Worm (Caenorhabditis elegans) whole organism, L2 larva: ENCODE measurements around the gene fat-6.
A peak's percentile ranks its signal among the peaks of the same experiment; 100 is the strongest.

Experiments
- C34F6.9 ChIP-seq: fragments of 150-350 bp; optimal IDR thresholded peaks from 2 replicates; lab custom pipeline; 2014; ENCODE audit warnings: missing biosample characterization, missing genetic modification characterization
- F13H6.1 ChIP-seq: sonication (generic microtip); optimal IDR thresholded peaks from 2 replicates; lab custom pipeline; 2016; ENCODE audit warnings: missing genetic modification characterization, missing compliant biosample characterization
- R02D3.7 ChIP-seq: fragments of 150-350 bp; optimal IDR thresholded peaks from 2 replicates; lab custom pipeline; 2014; ENCODE audit warnings: missing biosample characterization, missing genetic modification characterization
- ZK546.5 ChIP-seq: sonication (generic microtip); optimal IDR thresholded peaks from 2 replicates; lab custom pipeline; 2017; ENCODE audit warnings: missing biosample characterization, missing genetic modification characterization
- alr-1 ChIP-seq: fragments of 150-350 bp; optimal IDR thresholded peaks from 2 replicates; lab custom pipeline; 2014; ENCODE audit warnings: missing biosample characterization, missing genetic modification characterization
- blmp-1 ChIP-seq: sonication (generic microtip); optimal IDR thresholded peaks from 2 replicates; lab custom pipeline; 2017; ENCODE audit warnings: missing genetic modification characterization, mild to moderate bottlenecking, missing compliant biosample characterization, antibody characterized with exemption, moderate library complexity; ENCODE audit not compliant: insufficient read depth
- ceh-82 ChIP-seq: fragments of 150-350 bp; optimal IDR thresholded peaks from 2 replicates; lab custom pipeline; 2014; ENCODE audit warnings: missing biosample characterization, missing genetic modification characterization
- crh-2 ChIP-seq: sonication (generic microtip); optimal IDR thresholded peaks from 2 replicates; lab custom pipeline; 2017; ENCODE audit warnings: missing biosample characterization, missing genetic modification characterization
- elt-3 ChIP-seq: sonication (generic microtip); optimal IDR thresholded peaks from 2 replicates; lab custom pipeline; 2017; ENCODE audit warnings: missing biosample characterization, missing genetic modification characterization
- lin-11 ChIP-seq: fragments of 150-350 bp; sonication (generic microtip); optimal IDR thresholded peaks from 2 replicates; lab custom pipeline; 2014; ENCODE audit warnings: missing biosample characterization, missing genetic modification characterization, inconsistent platforms, mixed read lengths
- lin-39 ChIP-seq: fragments of 150-350 bp; optimal IDR thresholded peaks from 2 replicates; lab custom pipeline; 2014; ENCODE audit warnings: missing biosample characterization, missing genetic modification reagents, missing genetic modification characterization
- lsy-2 ChIP-seq, 2 experiments: fragments of 150-350 bp in 1 of 2; sonication (generic microtip) in 1 of 2; optimal IDR thresholded peaks; 2 replicates each; lab custom pipeline; 2014 to 2017; ENCODE audit warnings: missing biosample characterization in 2 of 2, missing genetic modification characterization in 2 of 2
- mab-5 ChIP-seq: fragments of 150-350 bp; optimal IDR thresholded peaks from 2 replicates; lab custom pipeline; 2014; ENCODE audit warnings: missing biosample characterization, missing genetic modification characterization
- mbf-1 ChIP-seq: sonication (generic microtip); optimal IDR thresholded peaks from 2 replicates; lab custom pipeline; 2017; ENCODE audit warnings: missing biosample characterization, missing genetic modification characterization
- mdl-1 ChIP-seq, 2 experiments: fragments of 150-350 bp in 1 of 2; sonication (generic microtip) in 1 of 2; optimal IDR thresholded peaks; 2 replicates each; lab custom pipeline; 2017; ENCODE audit warnings: missing biosample characterization in 2 of 2, missing genetic modification characterization in 2 of 2
- nhr-10 ChIP-seq: sonication (generic microtip); optimal IDR thresholded peaks from 2 replicates; lab custom pipeline; 2017; ENCODE audit warnings: missing biosample characterization, missing genetic modification characterization
- nhr-11 ChIP-seq: fragments of 150-350 bp; optimal IDR thresholded peaks from 2 replicates; lab custom pipeline; 2014; ENCODE audit warnings: missing biosample characterization, missing genetic modification characterization
- nhr-129 ChIP-seq: fragments of 150-350 bp; optimal IDR thresholded peaks from 2 replicates; lab custom pipeline; 2014; ENCODE audit warnings: missing biosample characterization, missing genetic modification characterization
- nhr-23 ChIP-seq: fragments of 150-350 bp; optimal IDR thresholded peaks from 2 replicates; lab custom pipeline; 2014; ENCODE audit warnings: missing biosample characterization, missing genetic modification reagents, missing genetic modification characterization
- nhr-237 ChIP-seq: fragments of 150-350 bp; optimal IDR thresholded peaks from 2 replicates; lab custom pipeline; 2014; ENCODE audit warnings: missing biosample characterization, missing genetic modification characterization
- nhr-25 ChIP-seq: fragments of 150-350 bp; sonication (generic microtip); optimal IDR thresholded peaks from 3 replicates; lab custom pipeline; 2014; ENCODE audit warnings: missing biosample characterization, missing genetic modification characterization
- peb-1 ChIP-seq: fragments of 150-350 bp; optimal IDR thresholded peaks from 2 replicates; lab custom pipeline; 2014; ENCODE audit warnings: missing biosample characterization, missing genetic modification characterization
- sem-4 ChIP-seq: fragments of 150-350 bp; optimal IDR thresholded peaks from 2 replicates; lab custom pipeline; 2014; ENCODE audit warnings: missing biosample characterization, missing genetic modification reagents, missing genetic modification characterization
- skn-1 ChIP-seq: sonication (generic microtip); optimal IDR thresholded peaks from 2 replicates; lab custom pipeline; 2017; ENCODE audit warnings: missing biosample characterization, missing genetic modification characterization
- sma-3 ChIP-seq: sonication (generic microtip); optimal IDR thresholded peaks from 2 replicates; lab custom pipeline; 2016; ENCODE audit warnings: missing genetic modification reagents, missing genetic modification characterization, missing compliant biosample characterization
- unc-39 ChIP-seq: fragments of 150-350 bp; optimal IDR thresholded peaks from 2 replicates; lab custom pipeline; 2014; ENCODE audit warnings: missing biosample characterization, missing genetic modification characterization
- unc-55 ChIP-seq: fragments of 150-350 bp; sonication (generic microtip); optimal IDR thresholded peaks from 3 replicates; lab custom pipeline; 2014; ENCODE audit warnings: missing biosample characterization, missing genetic modification reagents, missing genetic modification characterization
- unc-62 ChIP-seq: fragments of 150-350 bp; optimal IDR thresholded peaks from 2 replicates; lab custom pipeline; 2014; ENCODE audit warnings: missing biosample characterization, missing genetic modification reagents, missing genetic modification characterization
- zag-1 ChIP-seq: fragments of 150-350 bp; optimal IDR thresholded peaks from 2 replicates; lab custom pipeline; 2014; ENCODE audit warnings: missing biosample characterization, missing genetic modification characterization
- ztf-1 ChIP-seq: fragments of 200-800 bp; sonication (Bioruptor generic); conservative IDR thresholded peaks from 2 replicates; pipeline ENCODE4 v1.3.6; 2022; ENCODE audit warnings: missing genetic modification characterization, missing compliant biosample characterization
- ztf-11 ChIP-seq: sonication (generic microtip); optimal IDR thresholded peaks from 2 replicates; lab custom pipeline; 2017; ENCODE audit warnings: missing biosample characterization, missing genetic modification characterization
- ztf-4 ChIP-seq: fragments of 150-350 bp; optimal IDR thresholded peaks from 2 replicates; lab custom pipeline; 2014; ENCODE audit warnings: missing biosample characterization, missing genetic modification characterization

The fat-6 gene

DNA sequence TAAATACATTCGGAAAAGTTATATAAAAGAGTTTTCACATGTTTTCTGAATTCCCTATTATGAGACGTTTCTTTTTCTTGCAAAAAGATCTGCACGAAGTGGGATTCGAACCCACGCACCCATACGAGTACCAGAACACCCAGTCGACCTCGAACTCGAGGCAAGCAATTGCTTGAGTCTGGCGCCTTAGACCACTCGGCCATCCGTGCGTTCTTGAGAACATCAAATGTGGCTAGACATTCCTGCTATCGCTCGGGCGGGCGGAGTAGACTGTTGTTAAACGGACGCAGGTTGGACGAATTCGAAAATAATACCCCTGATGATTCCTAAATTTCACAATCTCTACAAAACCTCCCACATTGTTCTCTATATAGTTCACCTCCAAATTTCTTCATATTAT, 12.9 kb upstream of the fat-6 start (continued):
- no peak for TF ChIP-seq lin-39
- peak; percentile 29 for TF ChIP-seq sem-4
- no peak for TF ChIP-seq mdl-1 (tag; optimal IDR thresholded peaks at IDR 0.05; lab: Kevin White, UChicago)

DNA sequence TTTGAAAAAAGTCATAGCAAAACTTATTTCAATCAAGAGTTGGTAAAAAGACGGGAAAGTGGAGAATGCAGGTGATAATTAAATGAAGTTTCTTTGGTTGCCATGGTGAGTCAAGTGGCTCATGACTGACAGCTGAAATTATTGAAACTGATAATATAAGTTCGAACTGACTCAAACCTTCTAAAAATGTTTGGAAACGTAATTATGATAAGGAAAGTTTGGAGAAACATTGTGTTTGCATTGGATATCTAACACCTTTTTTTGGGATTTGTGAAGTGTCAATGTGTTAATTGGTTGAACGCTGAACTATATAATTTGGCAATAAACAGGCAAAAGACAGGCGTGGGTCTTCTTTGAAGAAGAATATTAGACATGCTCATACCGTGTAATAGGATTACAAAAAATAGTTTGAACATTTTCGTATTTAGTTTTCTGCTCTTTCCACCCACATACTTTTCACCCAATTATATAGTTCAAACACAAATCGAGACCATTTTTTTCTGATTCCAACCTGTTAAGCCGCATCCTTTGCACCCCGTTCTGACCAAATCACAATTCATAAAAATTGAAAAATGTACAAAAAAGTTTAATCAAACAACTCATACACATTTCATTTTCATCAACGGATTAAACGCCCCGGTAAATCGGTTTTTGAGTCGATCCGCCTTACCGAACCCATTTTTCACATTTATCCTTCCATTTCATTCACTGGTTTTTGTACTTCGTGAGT, 10.0 kb upstream of the fat-6 start, which contains the start of the genes srlf-33 and srlf-32:
srlf-33 (minus strand) TSS at position 101 of the 730 bp plus-strand sequence.
srlf-32 (plus strand) TSS at position 680 of the 730 bp plus-strand sequence.
- TF ChIP-seq lin-39, result no peak
- no peak for TF ChIP-seq nhr-23 (tag; lab: Kevin White, UChicago)
- TF ChIP-seq crh-2 (tag; lab: Kevin White, UChicago), result no peak
- TF ChIP-seq sma-3 (GFP tag; lab: Kevin White, UChicago), result no peak
- TF ChIP-seq ztf-11 (tag; lab: Kevin White, UChicago), result no peak
- no peak for TF ChIP-seq F13H6.1 (tag; lab: Kevin White, UChicago)
- no peak for TF ChIP-seq ceh-82 (tag; lab: Kevin White, UChicago)
- no peak for TF ChIP-seq lsy-2 (tag; optimal IDR thresholded peaks at IDR 0.05; lab: Kevin White, UChicago)
- TF ChIP-seq unc-55 (GFP tag; lab: Kevin White, UChicago), result no peak
- no peak for TF ChIP-seq ztf-4 (tag; lab: Kevin White, UChicago)
- no peak for TF ChIP-seq elt-3 (tag; lab: Kevin White, UChicago)

DNA sequence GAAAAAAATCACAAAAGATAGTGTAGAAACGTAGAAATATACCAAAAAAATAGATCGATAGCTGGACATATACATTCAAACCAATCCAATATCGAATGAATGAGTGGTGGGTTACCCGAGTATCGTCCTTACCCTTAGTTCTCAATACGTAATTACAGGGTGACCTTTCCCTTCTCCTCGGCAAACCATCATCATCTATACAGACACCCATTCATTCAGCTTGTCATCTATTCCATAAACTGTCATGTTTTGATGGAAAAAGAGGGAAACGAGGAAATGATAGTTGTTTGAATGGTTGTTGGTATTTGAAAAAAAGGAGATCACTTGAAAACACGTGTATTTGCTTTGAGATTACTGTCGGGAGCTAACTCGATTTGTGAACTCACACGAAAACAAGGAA, 8.6 kb upstream of the fat-6 start:
- TF ChIP-seq mdl-1 (tag; optimal IDR thresholded peaks at IDR 0.05; lab: Kevin White, UChicago) (no peak), peb-1 (tag; lab: Kevin White, UChicago) (no peak), nhr-11 (tag; lab: Kevin White, UChicago) (no peak), R02D3.7 (tag; lab: Kevin White, UChicago) (no peak), nhr-237 (tag; lab: Kevin White, UChicago) (no peak), F13H6.1 (tag; lab: Kevin White, UChicago) (no peak), unc-39 (tag; lab: Kevin White, UChicago) (no peak), nhr-23 (tag; lab: Kevin White, UChicago) (no peak), ztf-1 (GFP tag; lab: Robert Waterston, UW) (no peak), ceh-82 (tag; lab: Kevin White, UChicago) (no peak), nhr-25 (tag; lab: Kevin White, UChicago) (no peak), ZK546.5 (tag; lab: Kevin White, UChicago) (no peak), zag-1 (tag; lab: Kevin White, UChicago) (no peak), alr-1 (tag; lab: Kevin White, UChicago) (no peak), C34F6.9 (no peak), mab-5 (tag; lab: Kevin White, UChicago) (no peak), unc-62 (GFP tag; lab: Kevin White, UChicago) (no peak)
- TF ChIP-seq, all 48 proteins: peak for 0

DNA sequence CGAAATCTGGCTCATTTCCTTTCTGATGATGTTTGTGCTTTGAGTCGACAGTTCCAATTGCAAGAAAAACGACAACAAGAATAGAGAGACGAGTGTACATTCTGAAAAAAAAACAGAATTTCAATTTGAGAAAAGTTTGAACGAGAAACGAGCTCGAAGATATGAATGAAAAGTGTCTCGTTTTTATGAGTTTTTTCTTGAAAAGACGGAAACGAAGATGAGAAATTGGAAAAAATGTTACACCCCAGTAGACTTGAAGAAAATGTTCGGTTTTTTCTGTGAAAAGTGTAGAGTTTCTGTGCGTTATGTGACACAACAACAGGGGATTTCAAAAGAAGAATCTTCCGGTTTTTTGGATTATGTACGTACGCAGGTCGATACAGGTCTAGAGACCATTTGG, 7.6 kb upstream of the fat-6 start, which contains the start of gene srlf-31:
srlf-31 (minus strand) TSS at position 101 of the 400 bp plus-strand sequence.
- no peak for TF ChIP-seq crh-2 (tag; lab: Kevin White, UChicago)
- no peak for TF ChIP-seq nhr-129
- TF ChIP-seq nhr-23 (tag; lab: Kevin White, UChicago), result no peak
- no peak for TF ChIP-seq nhr-10 (tag; lab: Kevin White, UChicago)
- TF ChIP-seq blmp-1, result no peak
- no peak for TF ChIP-seq ztf-11 (tag; lab: Kevin White, UChicago)
- no peak for TF ChIP-seq mbf-1 (tag; lab: Kevin White, UChicago)
- TF ChIP-seq sma-3 (GFP tag; lab: Kevin White, UChicago), result no peak
- TF ChIP-seq lin-39, result no peak
- no peak for TF ChIP-seq R02D3.7 (tag; lab: Kevin White, UChicago)
- no peak for TF ChIP-seq ceh-82 (tag; lab: Kevin White, UChicago)
- no peak for TF ChIP-seq peb-1 (tag; lab: Kevin White, UChicago)
- TF ChIP-seq alr-1 (tag; lab: Kevin White, UChicago), result no peak
- TF ChIP-seq unc-62 (GFP tag; lab: Kevin White, UChicago), result no peak
- no peak for TF ChIP-seq F13H6.1 (tag; lab: Kevin White, UChicago)
- TF ChIP-seq skn-1 (tag; lab: Kevin White, UChicago), result no peak
- no peak for TF ChIP-seq elt-3 (tag; lab: Kevin White, UChicago)
- TF ChIP-seq lin-11 (tag; lab: Kevin White, UChicago), result no peak
- TF ChIP-seq unc-55 (GFP tag; lab: Kevin White, UChicago), result no peak
- TF ChIP-seq, all 48 proteins: peak for 0
